Worm (Caenorhabditis elegans): ENCODE measurements around the gene T23F4.2.

T23F4.2 gene

ce11 chrII:1124757-1125156, 38.6 kb upstream of the T23F4.2 start:
- TF ChIP-seq cnd-1 (tag; optimal IDR thresholded peaks at IDR 0.05) = no peak
- TF ChIP-seq M03D4.4 (tag; optimal IDR thresholded peaks at IDR 0.05) = no peak
- TF ChIP-seq mls-2 (tag; optimal IDR thresholded peaks at IDR 0.05) = no peak

ce11 chrII:1126472-1126871, 36.9 kb upstream of the T23F4.2 start:
- TF ChIP-seq unc-120 (tag; optimal IDR thresholded peaks at IDR 0.05; ENCODE audit: poor library complexity, severe bottlenecking) (no peak), elt-3 (tag; optimal IDR thresholded peaks at IDR 0.05) (no peak), M03D4.4 (tag; optimal IDR thresholded peaks at IDR 0.05) (no peak), nhr-28 (tag; optimal IDR thresholded peaks at IDR 0.05) (no peak)

ce11 chrII:1127676-1128075, 35.7 kb upstream of the T23F4.2 start, which contains the start of gene taf-6.1:
Gene taf-6.1 (plus strand): TSS chrII:1127976.
- TF ChIP-seq ceh-43 (GFP tag; optimal IDR thresholded peaks at IDR 0.05) (no peak), mab-5 (tag; optimal IDR thresholded peaks at IDR 0.05) (no peak), tbx-8 (GFP tag; optimal IDR thresholded peaks at IDR 0.05) (no peak), mls-2 (tag; optimal IDR thresholded peaks at IDR 0.05) (no peak), ceh-39 (tag; optimal IDR thresholded peaks at IDR 0.05) (no peak), zip-8 (tag; optimal IDR thresholded peaks at IDR 0.05) (no peak), nhr-237 (tag; optimal IDR thresholded peaks at IDR 0.05) (no peak), snpc-4 (tag; optimal IDR thresholded peaks at IDR 0.05) (no peak), nhr-12 (tag; optimal IDR thresholded peaks at IDR 0.05) (no peak), ces-1 (GFP tag; optimal IDR thresholded peaks at IDR 0.05) (no peak), nhr-76 (tag; optimal IDR thresholded peaks at IDR 0.05) (no peak), sem-2 (GFP tag; optimal IDR thresholded peaks at IDR 0.05) (no peak), unc-120 (tag; optimal IDR thresholded peaks at IDR 0.05; ENCODE audit: poor library complexity, severe bottlenecking) (no peak), cnd-1 (tag; optimal IDR thresholded peaks at IDR 0.05) (no peak), unc-39 (tag; optimal IDR thresholded peaks at IDR 0.05) (no peak), M03D4.4 (tag; optimal IDR thresholded peaks at IDR 0.05) (no peak), lin-32 (GFP tag; optimal IDR thresholded peaks at IDR 0.05) (no peak)

ce11 chrII:1130241-1130640, 33.1 kb upstream of the T23F4.2 start:
- TF ChIP-seq cnd-1 (tag; optimal IDR thresholded peaks at IDR 0.05) (no peak), nhr-12 (tag; optimal IDR thresholded peaks at IDR 0.05) (no peak), mls-2 (tag; optimal IDR thresholded peaks at IDR 0.05) (no peak), ceh-83 (GFP tag; optimal IDR thresholded peaks at IDR 0.05) (no peak), lsy-2 (tag; optimal IDR thresholded peaks at IDR 0.05) (no peak), elt-3 (tag; optimal IDR thresholded peaks at IDR 0.05) (no peak), ceh-39 (tag; optimal IDR thresholded peaks at IDR 0.05) (no peak), sptf-1 (tag; optimal IDR thresholded peaks at IDR 0.05) (no peak), nhr-76 (tag; optimal IDR thresholded peaks at IDR 0.05) (no peak)

- TF ChIP-seq lin-32 (GFP tag; optimal IDR thresholded peaks at IDR 0.05) (no peak), mls-2 (tag; optimal IDR thresholded peaks at IDR 0.05) (no peak), tbx-8 (GFP tag; optimal IDR thresholded peaks at IDR 0.05) (no peak), M03D4.4 (tag; optimal IDR thresholded peaks at IDR 0.05) (no peak), sem-2 (GFP tag; optimal IDR thresholded peaks at IDR 0.05) (no peak), cnd-1 (tag; optimal IDR thresholded peaks at IDR 0.05) (no peak), ceh-83 (GFP tag; optimal IDR thresholded peaks at IDR 0.05) (no peak), nhr-12 (tag; optimal IDR thresholded peaks at IDR 0.05) (no peak), nhr-76 (tag; optimal IDR thresholded peaks at IDR 0.05) (no peak), lin-13 (tag; optimal IDR thresholded peaks at IDR 0.05) (no peak), unc-62 (GFP tag; optimal IDR thresholded peaks at IDR 0.05) (no peak), ham-2 (GFP tag; optimal IDR thresholded peaks at IDR 0.05) (no peak), unc-39 (tag; optimal IDR thresholded peaks at IDR 0.05) (no peak), drap-1 (GFP tag; optimal IDR thresholded peaks at IDR 0.05) (no peak)
These were observed 32.0 kb upstream of the T23F4.2 start for ce11 chrII:1131367-1131766.

ce11 chrII:1131821-1132220, 31.6 kb upstream of the T23F4.2 start:
- TF ChIP-seq nhr-28 (tag; optimal IDR thresholded peaks at IDR 0.05) (no peak), elt-1 (tag; optimal IDR thresholded peaks at IDR 0.05; ENCODE audit: borderline replicate concordance, insufficient read depth) (no peak)

- TF ChIP-seq ztf-11 (tag; optimal IDR thresholded peaks at IDR 0.05) (no peak), sptf-1 (tag; optimal IDR thresholded peaks at IDR 0.05) (no peak), mab-5 (tag; optimal IDR thresholded peaks at IDR 0.05) (no peak), ceh-83 (GFP tag; optimal IDR thresholded peaks at IDR 0.05) (no peak), nhr-76 (tag; optimal IDR thresholded peaks at IDR 0.05) (no peak), bed-3 (GFP tag; optimal IDR thresholded peaks at IDR 0.05) (no peak), unc-62 (GFP tag; optimal IDR thresholded peaks at IDR 0.05) (no peak), tbx-8 (GFP tag; optimal IDR thresholded peaks at IDR 0.05) (no peak), nhr-28 (tag; optimal IDR thresholded peaks at IDR 0.05) (no peak), unc-120 (tag; optimal IDR thresholded peaks at IDR 0.05; ENCODE audit: poor library complexity, severe bottlenecking) (no peak), nhr-12 (tag; optimal IDR thresholded peaks at IDR 0.05) (no peak), drap-1 (GFP tag; optimal IDR thresholded peaks at IDR 0.05) (no peak), flh-1 (GFP tag; optimal IDR thresholded peaks at IDR 0.05) (no peak), mls-2 (tag; optimal IDR thresholded peaks at IDR 0.05) (no peak), ceh-39 (tag; optimal IDR thresholded peaks at IDR 0.05) (no peak), cnd-1 (tag; optimal IDR thresholded peaks at IDR 0.05) (no peak), M03D4.4 (tag; optimal IDR thresholded peaks at IDR 0.05) (no peak), blmp-1 (tag; optimal IDR thresholded peaks at IDR 0.05) (no peak), lin-13 (tag; optimal IDR thresholded peaks at IDR 0.05) (no peak), ces-1 (GFP tag; optimal IDR thresholded peaks at IDR 0.05) (no peak)
These were observed 30.6 kb upstream of the T23F4.2 start for ce11 chrII:1132750-1133149.
